Worm (Caenorhabditis elegans) whole organism, late embryonic: ENCODE data around the gene pqn-89.

ENCODE experiments used
- T23F11.4 ChIP-seq: fragments of 200-800 bp; sonication (Bioruptor generic); optimal IDR thresholded peaks from 2 replicates; lab custom pipeline; 2018; ENCODE audit warnings: mild to moderate bottlenecking, missing genetic modification characterization, missing compliant biosample characterization
- ama-1 ChIP-seq: fragments of 150-350 bp; optimal IDR thresholded peaks from 2 replicates; lab custom pipeline; 2014
- elt-2 ChIP-seq: sonication (generic microtip); optimal IDR thresholded peaks from 2 replicates; lab custom pipeline; 2016; ENCODE audit warnings: missing genetic modification reagents, missing genetic modification characterization, missing compliant biosample characterization
- eyg-1 ChIP-seq: sonication (generic microtip); optimal IDR thresholded peaks from 2 replicates; lab custom pipeline; 2016; ENCODE audit warnings: missing genotype, missing genetic modification characterization, missing compliant biosample characterization
- hlh-8 ChIP-seq: sonication (generic microtip); optimal IDR thresholded peaks from 2 replicates; lab custom pipeline; 2016; ENCODE audit warnings: missing genotype, missing genetic modification characterization, missing compliant biosample characterization
- mec-3 ChIP-seq: sonication (generic microtip); optimal IDR thresholded peaks from 2 replicates; lab custom pipeline; 2016; ENCODE audit warnings: borderline replicate concordance, missing genetic modification characterization, missing compliant biosample characterization
- nhr-11 ChIP-seq: fragments of 150-350 bp; optimal IDR thresholded peaks from 2 replicates; lab custom pipeline; 2014; ENCODE audit warnings: missing biosample characterization, missing genetic modification characterization
- pag-3 ChIP-seq: sonication (generic microtip); optimal IDR thresholded peaks from 2 replicates; lab custom pipeline; 2016; ENCODE audit warnings: missing compliant biosample characterization, missing genetic modification characterization, borderline replicate concordance
- pha-2 ChIP-seq: sonication (generic microtip); optimal IDR thresholded peaks from 2 replicates; lab custom pipeline; 2017; ENCODE audit warnings: mild to moderate bottlenecking, missing genetic modification characterization, missing compliant biosample characterization
- sox-2 ChIP-seq: fragments of 200-800 bp; sonication (Bioruptor generic); IDR thresholded peaks from 2 replicates; pipeline ENCODE4 v1.3.6; 2022; ENCODE audit warnings: missing genetic modification reagents, missing genetic modification characterization, missing compliant biosample characterization
- tbx-2 ChIP-seq: sonication (generic microtip); optimal IDR thresholded peaks from 2 replicates; lab custom pipeline; 2016; ENCODE audit warnings: missing genetic modification characterization, missing compliant biosample characterization

ce11 chrIV:6526522-6526921 lies 20.0 kb downstream of the pqn-89 start:
- TF ChIP-seq elt-2 (tag; lab: Kevin White, UChicago): no peak
- TF ChIP-seq sox-2 (GFP tag; lab: Robert Waterston, UW): no peak
- no peak for TF ChIP-seq T23F11.4 (GFP tag; lab: Kevin White, UChicago)
- no peak for TF ChIP-seq mec-3 (tag; lab: Kevin White, UChicago)
- no peak for TF ChIP-seq hlh-8 (tag; lab: Kevin White, UChicago)
- no peak for TF ChIP-seq nhr-11 (tag; lab: Kevin White, UChicago)
- no peak for TF ChIP-seq eyg-1 (tag; lab: Kevin White, UChicago)
- TF ChIP-seq tbx-2: no peak
- no peak for TF ChIP-seq pag-3 (tag; lab: Kevin White, UChicago)
- TF ChIP-seq pha-2 (tag; lab: Kevin White, UChicago): no peak
- TF ChIP-seq ama-1: no peak
